Worm (Caenorhabditis elegans) whole organism, mixed stage, embryonic: ENCODE measurements around the gene F26D2.13.

Source experiments
- M03D4.4 ChIP-seq: sonication (generic microtip); optimal IDR thresholded peaks from 2 replicates; lab custom pipeline; 2017; ENCODE audit warnings: mild to moderate bottlenecking, missing genetic modification characterization, missing compliant biosample characterization
- bed-3 ChIP-seq: fragments of 200-800 bp; sonication (Bioruptor generic); optimal IDR thresholded peaks from 3 replicates; lab custom pipeline; 2018; ENCODE audit warnings: mild to moderate bottlenecking, missing genetic modification characterization, moderate library complexity, missing compliant biosample characterization
- blmp-1 ChIP-seq: fragments of 150-350 bp; optimal IDR thresholded peaks from 2 replicates; lab custom pipeline; 2014; ENCODE audit warnings: missing biosample characterization, missing genetic modification characterization
- ceh-43 ChIP-seq: fragments of 200-800 bp; sonication (Bioruptor generic); optimal IDR thresholded peaks from 2 replicates; lab custom pipeline; 2018; ENCODE audit warnings: mild to moderate bottlenecking, missing genetic modification characterization, moderate library complexity, missing compliant biosample characterization
- ceh-83 ChIP-seq: fragments of 200-800 bp; sonication (Bioruptor generic); optimal IDR thresholded peaks from 2 replicates; lab custom pipeline; 2018; ENCODE audit warnings: mild to moderate bottlenecking, missing genetic modification characterization, missing compliant biosample characterization
- ces-1 ChIP-seq: fragments of 150-350 bp; optimal IDR thresholded peaks from 2 replicates; lab custom pipeline; 2014; ENCODE audit warnings: missing biosample characterization, missing genetic modification reagents, missing genetic modification characterization
- drap-1 ChIP-seq: fragments of 200-800 bp; sonication (Bioruptor generic); optimal IDR thresholded peaks from 3 replicates; lab custom pipeline; 2018; ENCODE audit warnings: mild to moderate bottlenecking, missing genetic modification characterization, missing compliant biosample characterization
- elt-3 ChIP-seq: fragments of 150-350 bp; optimal IDR thresholded peaks from 2 replicates; lab custom pipeline; 2014; ENCODE audit warnings: missing biosample characterization, missing genetic modification characterization
- flh-1 ChIP-seq: fragments of 200-800 bp; sonication (Bioruptor generic); optimal IDR thresholded peaks from 2 replicates; lab custom pipeline; 2018; ENCODE audit warnings: mild to moderate bottlenecking, missing genetic modification characterization, moderate library complexity, missing compliant biosample characterization
- ham-2 ChIP-seq: fragments of 200-800 bp; sonication (Bioruptor generic); optimal IDR thresholded peaks from 2 replicates; lab custom pipeline; 2018; ENCODE audit warnings: mild to moderate bottlenecking, missing genetic modification characterization, missing compliant biosample characterization
- lin-13 ChIP-seq: fragments of 150-350 bp; optimal IDR thresholded peaks from 2 replicates; lab custom pipeline; 2014; ENCODE audit warnings: missing biosample characterization, missing genetic modification characterization
- lin-32 ChIP-seq: fragments of 200-800 bp; sonication (Bioruptor generic); optimal IDR thresholded peaks from 2 replicates; lab custom pipeline; 2018; ENCODE audit warnings: mild to moderate bottlenecking, missing genetic modification characterization, missing compliant biosample characterization
- lsy-2 ChIP-seq: fragments of 150-350 bp; optimal IDR thresholded peaks from 2 replicates; lab custom pipeline; 2014; ENCODE audit warnings: missing biosample characterization, missing genetic modification characterization
- mab-5 ChIP-seq: fragments of 150-350 bp; optimal IDR thresholded peaks from 2 replicates; lab custom pipeline; 2014; ENCODE audit warnings: missing biosample characterization, missing genetic modification characterization
- mep-1 ChIP-seq: fragments of 150-350 bp; optimal IDR thresholded peaks from 2 replicates; lab custom pipeline; 2017; ENCODE audit warnings: missing biosample characterization, missing genetic modification reagents, missing genetic modification characterization, inconsistent platforms
- mls-2 ChIP-seq: sonication (generic microtip); optimal IDR thresholded peaks from 2 replicates; lab custom pipeline; 2016; ENCODE audit warnings: mild to moderate bottlenecking, missing genetic modification characterization, moderate library complexity, missing compliant biosample characterization
- nhr-12 ChIP-seq: fragments of 150-350 bp; optimal IDR thresholded peaks from 2 replicates; lab custom pipeline; 2014; ENCODE audit warnings: missing biosample characterization, missing genetic modification characterization
- nhr-2 ChIP-seq: fragments of 150-350 bp; optimal IDR thresholded peaks from 2 replicates; lab custom pipeline; 2014; ENCODE audit warnings: missing biosample characterization, missing genetic modification characterization
- nhr-76 ChIP-seq: sonication (generic microtip); optimal IDR thresholded peaks from 2 replicates; lab custom pipeline; 2017; ENCODE audit warnings: missing biosample characterization, missing genetic modification characterization
- pha-4 ChIP-seq: fragments of 150-350 bp; optimal IDR thresholded peaks from 2 replicates; lab custom pipeline; 2018; ENCODE audit warnings: missing biosample characterization, missing genetic modification reagents, missing genetic modification characterization
- sem-2 ChIP-seq: fragments of 200-800 bp; sonication (Bioruptor generic); optimal IDR thresholded peaks from 2 replicates; lab custom pipeline; 2018; ENCODE audit warnings: mild to moderate bottlenecking, missing genetic modification characterization, missing compliant biosample characterization
- snpc-4 ChIP-seq: fragments of 150-350 bp; optimal IDR thresholded peaks from 2 replicates; lab custom pipeline; 2014; ENCODE audit warnings: missing biosample characterization, missing genetic modification characterization
- sptf-1 ChIP-seq: sonication (generic microtip); optimal IDR thresholded peaks from 2 replicates; lab custom pipeline; 2017; ENCODE audit warnings: mild to moderate bottlenecking, missing genetic modification characterization, moderate library complexity, missing compliant biosample characterization
- tbx-8 ChIP-seq: fragments of 200-800 bp; sonication (Bioruptor generic); optimal IDR thresholded peaks from 2 replicates; lab custom pipeline; 2018; ENCODE audit warnings: mild to moderate bottlenecking, missing genetic modification characterization, moderate library complexity, missing compliant biosample characterization
- unc-120 ChIP-seq: sonication (generic microtip); optimal IDR thresholded peaks from 2 replicates; lab custom pipeline; 2017; ENCODE audit warnings: missing genetic modification characterization, missing compliant biosample characterization; ENCODE audit not compliant: poor library complexity, severe bottlenecking
- unc-39 ChIP-seq: fragments of 150-350 bp; optimal IDR thresholded peaks from 2 replicates; lab custom pipeline; 2014; ENCODE audit warnings: missing biosample characterization, missing genetic modification characterization
- unc-62 ChIP-seq: fragments of 150-350 bp; optimal IDR thresholded peaks from 2 replicates; lab custom pipeline; 2014; ENCODE audit warnings: missing biosample characterization, missing genetic modification reagents, missing genetic modification characterization
- zip-8 ChIP-seq: fragments of 150-350 bp; optimal IDR thresholded peaks from 2 replicates; lab custom pipeline; 2014; ENCODE audit warnings: missing biosample characterization, missing genetic modification characterization

The F26D2.13 gene

ce11 chrV:16420696-16421095 lies 14.7 kb downstream of the F26D2.13 start, which contains the start of gene srw-48:
Gene srw-48 (plus strand): TSS chrV:16420996.
- TF ChIP-seq lin-32 (GFP tag; lab: Kevin White, UChicago) (no peak), unc-120 (no peak), nhr-12 (tag; lab: Kevin White, UChicago) (no peak), ceh-43 (GFP tag; lab: Kevin White, UChicago) (no peak), pha-4 (no peak), snpc-4 (tag; lab: Kevin White, UChicago) (no peak)

DNA sequence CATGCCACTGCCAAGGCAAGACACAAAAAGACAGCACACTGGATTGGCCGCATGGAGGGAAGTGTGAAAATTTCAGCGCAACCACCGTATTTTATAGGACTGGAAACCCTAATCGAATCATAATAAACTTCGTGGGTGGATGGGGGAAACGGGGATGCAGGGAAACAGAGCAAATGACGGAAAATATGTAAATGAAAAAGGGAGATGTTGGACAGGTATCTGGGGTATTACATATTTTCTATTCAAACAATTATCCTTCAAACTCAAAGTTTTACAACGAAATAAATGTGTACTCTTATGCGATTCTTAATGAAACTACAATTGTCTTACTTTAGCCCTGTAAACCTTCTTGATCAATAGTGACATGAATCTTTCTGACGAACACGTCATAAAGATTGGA lies 15.6 kb downstream of the F26D2.13 start, which contains the start of gene F26D2.16:
TSS of gene F26D2.16 (minus strand) at position 101 of the 400 bp plus-strand sequence.
- TF ChIP-seq nhr-2 (tag; lab: Kevin White, UChicago) = no peak
- TF ChIP-seq tbx-8 (GFP tag; lab: Kevin White, UChicago) = no peak
- TF ChIP-seq blmp-1 = no peak
- TF ChIP-seq drap-1 (GFP tag; lab: Kevin White, UChicago) = no peak
- no peak for TF ChIP-seq mab-5
- TF ChIP-seq pha-4 = no peak
- no peak for TF ChIP-seq sem-2 (GFP tag; lab: Kevin White, UChicago)

DNA sequence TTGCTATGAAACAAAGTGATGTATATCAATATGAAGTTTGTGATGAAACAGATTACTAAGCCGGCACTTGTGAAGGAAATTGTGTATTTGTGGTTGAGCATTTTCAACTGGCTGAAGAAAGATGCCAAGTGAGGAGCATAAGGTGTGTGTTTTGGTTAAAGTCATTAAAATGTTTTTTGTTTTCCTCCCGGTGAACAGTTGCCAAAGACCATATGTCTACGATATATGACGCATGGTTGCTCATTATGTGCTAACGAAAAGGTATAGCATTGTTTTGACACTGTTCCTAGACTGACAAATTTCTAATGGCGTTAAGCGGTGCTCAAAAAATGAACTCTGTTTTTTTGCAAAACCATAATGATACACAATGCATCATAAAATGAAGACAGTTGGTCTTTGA lies 18.4 kb downstream of the F26D2.13 start, which contains the start of gene str-55:
TSS of gene str-55 (minus strand) at position 101 of the 400 bp plus-strand sequence.
- no peak for TF ChIP-seq lsy-2 (tag; lab: Kevin White, UChicago)
- no peak for TF ChIP-seq bed-3 (GFP tag; lab: Kevin White, UChicago)

DNA sequence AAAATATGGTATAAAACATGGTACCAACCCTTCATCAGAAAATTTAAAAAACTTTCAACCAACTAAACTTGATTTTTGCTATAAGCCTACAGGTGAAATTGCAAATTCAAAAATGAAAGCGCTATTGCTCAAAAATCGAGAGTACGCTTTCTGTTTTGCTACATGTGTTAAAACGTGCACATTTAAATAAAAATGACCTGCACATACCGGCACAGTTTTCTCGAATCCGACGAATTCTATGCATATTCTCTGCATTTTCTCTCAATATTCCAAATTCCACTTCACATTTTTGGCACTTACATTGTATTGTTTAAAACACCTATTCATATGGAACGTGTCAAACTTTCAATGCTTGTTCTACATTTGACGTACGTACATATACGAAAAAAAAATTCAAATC lies 24.9 kb downstream of the F26D2.13 start, which contains the start of gene srh-145:
TSS of gene srh-145 (plus strand) at position 193 of the 400 bp plus-strand sequence.
- no peak for TF ChIP-seq mls-2 (tag; lab: Kevin White, UChicago)
- no peak for TF ChIP-seq blmp-1
- no peak for TF ChIP-seq ham-2 (GFP tag; lab: Kevin White, UChicago)
- no peak for TF ChIP-seq snpc-4 (tag; lab: Kevin White, UChicago)
- no peak for TF ChIP-seq unc-62 (GFP tag; lab: Kevin White, UChicago)
- no peak for TF ChIP-seq M03D4.4 (tag; lab: Kevin White, UChicago)
- TF ChIP-seq bed-3 (GFP tag; lab: Kevin White, UChicago) = no peak
- no peak for TF ChIP-seq ceh-43 (GFP tag; lab: Kevin White, UChicago)
- TF ChIP-seq nhr-12 (tag; lab: Kevin White, UChicago) = no peak
- TF ChIP-seq sem-2 (GFP tag; lab: Kevin White, UChicago) = no peak
- no peak for TF ChIP-seq sptf-1 (tag; lab: Kevin White, UChicago)
- no peak for TF ChIP-seq ces-1 (GFP tag; lab: Kevin White, UChicago)
- no peak for TF ChIP-seq elt-3 (tag; lab: Kevin White, UChicago)
- TF ChIP-seq, all 35 proteins: peak for 0

DNA sequence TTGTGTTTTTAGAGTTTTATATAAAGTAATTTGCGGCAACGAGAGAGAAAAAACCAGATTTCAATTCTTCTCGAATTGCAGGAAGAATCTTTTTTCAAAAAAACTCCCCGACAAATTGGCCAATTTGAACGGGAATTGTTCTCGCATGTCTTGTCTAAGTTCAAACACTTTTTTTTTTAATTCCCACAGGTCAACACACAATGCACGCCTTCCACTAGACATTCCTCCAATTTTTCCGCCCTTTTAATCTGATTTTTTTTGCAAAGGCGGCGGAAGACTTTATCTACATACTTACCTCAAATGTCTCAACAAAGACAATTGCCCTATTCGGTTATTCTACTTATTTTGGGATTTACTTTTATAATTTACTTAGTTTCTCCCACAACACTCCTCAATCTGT lies 27.7 kb downstream of the F26D2.13 start, which contains the start of gene F26D2.3:
TSS of gene F26D2.3 (plus strand) at position 301 of the 400 bp plus-strand sequence.
- TF ChIP-seq unc-39 (tag; lab: Kevin White, UChicago) (no peak), sem-2 (GFP tag; lab: Kevin White, UChicago) (no peak), unc-120 (no peak), mep-1 (tag; lab: Kevin White, UChicago) (no peak), flh-1 (GFP tag; lab: Kevin White, UChicago) (no peak), pha-4 (no peak), M03D4.4 (tag; lab: Kevin White, UChicago) (no peak), elt-3 (tag; lab: Kevin White, UChicago) (no peak), ceh-83 (GFP tag; lab: Kevin White, UChicago) (no peak), nhr-76 (tag; lab: Kevin White, UChicago) (no peak), ham-2 (GFP tag; lab: Kevin White, UChicago) (no peak), tbx-8 (GFP tag; lab: Kevin White, UChicago) (no peak), blmp-1 (no peak), mab-5 (no peak)

ce11 chrV:16406357-16406756 lies 29.1 kb downstream of the F26D2.13 start:
- TF ChIP-seq zip-8 = peak; percentile 57
- TF ChIP-seq ceh-83 (GFP tag; lab: Kevin White, UChicago) = no peak
- no peak for TF ChIP-seq unc-120
- no peak for TF ChIP-seq lin-13 (tag; lab: Kevin White, UChicago)
- TF ChIP-seq elt-3 (tag; lab: Kevin White, UChicago) = no peak
- TF ChIP-seq blmp-1 = no peak
- no peak for TF ChIP-seq unc-62 (GFP tag; lab: Kevin White, UChicago)
- TF ChIP-seq, all 35 proteins: peak for 1
